Worm (Caenorhabditis elegans) whole organism, L4 larva: Measurements from ENCODE around the gene cysl-2.

ENCODE experiments used
- F26F4.8 ChIP-seq: fragments of 200-800 bp; sonication (Bioruptor generic); conservative IDR thresholded peaks from 2 replicates; pipeline ENCODE4 v1.3.6; 2022; ENCODE audit warnings: missing genetic modification characterization, missing compliant biosample characterization
- F44E2.7 ChIP-seq: fragments of 200-800 bp; sonication (Bioruptor generic); IDR thresholded peaks from 2 replicates; pipeline ENCODE4 v2.1.2; 2022; ENCODE audit warnings: missing genetic modification characterization, missing compliant biosample characterization
- T26A8.4 ChIP-seq: fragments of 200-800 bp; sonication (Bioruptor generic); IDR thresholded peaks from 2 replicates; pipeline ENCODE4 v1.3.6; 2022; ENCODE audit warnings: missing genetic modification characterization, missing compliant biosample characterization
- Y105C5A.15 ChIP-seq: fragments of 200-800 bp; sonication (Bioruptor generic); IDR thresholded peaks from 2 replicates; pipeline ENCODE4 v1.3.6; 2022; ENCODE audit warnings: missing genetic modification characterization, missing compliant biosample characterization
- Y48G9A.11 ChIP-seq: fragments of 200-800 bp; sonication (Bioruptor generic); IDR thresholded peaks from 2 replicates; pipeline ENCODE4 v1.3.6; 2022; ENCODE audit warnings: missing genetic modification reagents, missing genetic modification characterization, missing compliant biosample characterization
- Y5F2A.4 ChIP-seq: fragments of 200-800 bp; sonication (Bioruptor generic); optimal IDR thresholded peaks from 2 replicates; lab custom pipeline; 2018; ENCODE audit warnings: mild to moderate bottlenecking, missing genetic modification characterization, missing compliant biosample characterization
- ZK546.5 ChIP-seq, 2 experiments: sonication (generic microtip); optimal IDR thresholded peaks; 2 replicates each; lab custom pipeline; 2017; ENCODE audit warnings: missing biosample characterization in 2 of 2, missing genetic modification characterization in 2 of 2
- aha-1 ChIP-seq: fragments of 150-350 bp; peaks from one replicate; lab custom pipeline; 2014; ENCODE audit warnings: missing biosample characterization, missing genetic modification characterization
- aly-2 ChIP-seq: sonication (generic microtip); optimal IDR thresholded peaks from 2 replicates; lab custom pipeline; 2018; ENCODE audit warnings: missing biosample characterization, missing genetic modification characterization
- attf-4 ChIP-seq: sonication (generic microtip); optimal IDR thresholded peaks from 3 replicates; lab custom pipeline; 2017; ENCODE audit warnings: missing biosample characterization, missing genetic modification characterization
- ceh-44 ChIP-seq: fragments of 200-800 bp; sonication (Bioruptor generic); IDR thresholded peaks from 2 replicates; pipeline ENCODE4 v1.3.6; 2022; ENCODE audit warnings: missing genetic modification reagents, missing genetic modification characterization, missing compliant biosample characterization
- ceh-62 ChIP-seq: sonication (generic microtip); optimal IDR thresholded peaks from 2 replicates; lab custom pipeline; 2017; ENCODE audit warnings: missing biosample characterization, missing genetic modification characterization
- ceh-82 ChIP-seq: sonication (generic microtip); optimal IDR thresholded peaks from 2 replicates; lab custom pipeline; 2017; ENCODE audit warnings: missing biosample characterization, missing genetic modification characterization
- ctbp-1 ChIP-seq: fragments of 200-800 bp; sonication (Bioruptor generic); IDR thresholded peaks from 2 replicates; pipeline ENCODE4 v1.3.6; 2022; ENCODE audit warnings: missing genetic modification reagents, missing genetic modification characterization, missing compliant biosample characterization
- daf-12 ChIP-seq: fragments of 150-350 bp; optimal IDR thresholded peaks from 2 replicates; lab custom pipeline; 2014; ENCODE audit warnings: missing biosample characterization, missing genetic modification reagents, missing genetic modification characterization
- daf-16 ChIP-seq, 3 experiments: sonication (generic microtip); optimal IDR thresholded peaks; 2 replicates each; lab custom pipeline; 2016 to 2017; ENCODE audit warnings: missing genetic modification characterization in 3 of 3, missing genetic modification reagents in 3 of 3, mild to moderate bottlenecking in 2 of 3, missing compliant biosample characterization in 2 of 3, missing biosample characterization in 1 of 3, moderate library complexity in 1 of 3
- dmd-9 ChIP-seq: fragments of 200-800 bp; sonication (Bioruptor generic); IDR thresholded peaks from 2 replicates; pipeline ENCODE4 v1.3.6; 2022; ENCODE audit warnings: missing genetic modification reagents, missing genetic modification characterization, missing compliant biosample characterization
- duxl-1 ChIP-seq: sonication (generic microtip); optimal IDR thresholded peaks from 2 replicates; lab custom pipeline; 2016; ENCODE audit warnings: mild to moderate bottlenecking, missing genetic modification characterization, moderate library complexity, missing compliant biosample characterization; ENCODE audit not compliant: poor library complexity
- dve-1 ChIP-seq: sonication (generic microtip); optimal IDR thresholded peaks from 2 replicates; lab custom pipeline; 2017; ENCODE audit warnings: antibody characterized with exemption, mild to moderate bottlenecking, missing genetic modification characterization, missing compliant biosample characterization; ENCODE audit not compliant: insufficient read depth
- fos-1 ChIP-seq: fragments of 150-350 bp; optimal IDR thresholded peaks from 2 replicates; lab custom pipeline; 2014; ENCODE audit warnings: missing biosample characterization, missing genetic modification characterization
- hif-1 ChIP-seq, 2 experiments: sonication (generic microtip); optimal IDR thresholded peaks; 2 replicates each; lab custom pipeline; 2016 to 2017; ENCODE audit warnings: missing compliant biosample characterization in 2 of 2, missing genetic modification characterization in 2 of 2, missing genetic modification reagents in 2 of 2, missing genotype in 2 of 2, mild to moderate bottlenecking in 1 of 2
- hlh-30 ChIP-seq: sonication (generic microtip); optimal IDR thresholded peaks from 2 replicates; lab custom pipeline; 2017; ENCODE audit warnings: antibody characterized with exemption, mild to moderate bottlenecking, missing genetic modification characterization, missing compliant biosample characterization; ENCODE audit not compliant: insufficient read depth
- jun-1 ChIP-seq: fragments of 150-350 bp; optimal IDR thresholded peaks from 2 replicates; lab custom pipeline; 2014; ENCODE audit warnings: missing biosample characterization, missing genetic modification reagents, missing genetic modification characterization
- lin-1 ChIP-seq: fragments of 200-800 bp; sonication (Bioruptor generic); IDR thresholded peaks from 2 replicates; pipeline ENCODE4 v1.3.6; 2022; ENCODE audit warnings: missing genetic modification reagents, missing genetic modification characterization, missing compliant biosample characterization
- lin-13 ChIP-seq: fragments of 150-350 bp; optimal IDR thresholded peaks from 2 replicates; lab custom pipeline; 2014; ENCODE audit warnings: missing biosample characterization, missing genetic modification reagents, missing genetic modification characterization
- lin-15B ChIP-seq: fragments of 150-350 bp; sonication (generic microtip); optimal IDR thresholded peaks from 3 replicates; lab custom pipeline; 2014; ENCODE audit warnings: missing biosample characterization, missing genetic modification characterization
- lsy-2 ChIP-seq, 2 experiments: fragments of 150-350 bp in 1 of 2; sonication (generic microtip) in 1 of 2; optimal IDR thresholded peaks; 2 replicates each; lab custom pipeline; 2014 to 2017; ENCODE audit warnings: missing biosample characterization in 2 of 2, missing genetic modification characterization in 2 of 2
- madf-9 ChIP-seq: fragments of 200-800 bp; sonication (Bioruptor generic); conservative IDR thresholded peaks from 2 replicates; pipeline ENCODE4 v1.3.6; 2022; ENCODE audit warnings: missing genetic modification reagents, missing genetic modification characterization, missing compliant biosample characterization
- mes-2 ChIP-seq: sonication (generic microtip); optimal IDR thresholded peaks from 2 replicates; lab custom pipeline; 2016; ENCODE audit warnings: missing genotype, mild to moderate bottlenecking, missing genetic modification characterization, missing compliant biosample characterization; ENCODE audit not compliant: poor library complexity, severe bottlenecking
- mxl-2 ChIP-seq: fragments of 200-800 bp; sonication (Bioruptor generic); conservative IDR thresholded peaks from 2 replicates; pipeline ENCODE4 v1.3.6; 2022; ENCODE audit warnings: missing genetic modification reagents, missing genetic modification characterization, missing compliant biosample characterization
- nhr-11 ChIP-seq: fragments of 150-350 bp; optimal IDR thresholded peaks from 2 replicates; lab custom pipeline; 2014; ENCODE audit warnings: missing biosample characterization, missing genetic modification characterization
- nhr-111 ChIP-seq: fragments of 200-800 bp; sonication (Bioruptor generic); optimal IDR thresholded peaks from 2 replicates; lab custom pipeline; 2018; ENCODE audit warnings: mild to moderate bottlenecking, missing genetic modification characterization, missing compliant biosample characterization
- nhr-25 ChIP-seq: sonication (generic microtip); optimal IDR thresholded peaks from 2 replicates; lab custom pipeline; 2017; ENCODE audit warnings: missing genetic modification characterization, mild to moderate bottlenecking, missing compliant biosample characterization, antibody characterized with exemption, moderate library complexity, borderline replicate concordance; ENCODE audit not compliant: insufficient read depth
- nhr-28 ChIP-seq: fragments of 150-350 bp; optimal IDR thresholded peaks from 2 replicates; lab custom pipeline; 2014; ENCODE audit warnings: missing biosample characterization, missing genetic modification characterization
- nhr-48 ChIP-seq: sonication (generic microtip); optimal IDR thresholded peaks from 2 replicates; lab custom pipeline; 2016; ENCODE audit warnings: mild to moderate bottlenecking, missing genetic modification characterization, missing compliant biosample characterization
- nhr-76 ChIP-seq: fragments of 150-350 bp; optimal IDR thresholded peaks from 2 replicates; lab custom pipeline; 2014; ENCODE audit warnings: missing biosample characterization, missing genetic modification characterization
- pha-4 ChIP-seq, 2 experiments: fragments of 150-350 bp in 1 of 2; fragments of 200-800 bp in 1 of 2; sonication (Bioruptor generic) in 1 of 2; IDR thresholded peaks in 1 of 2; optimal IDR thresholded peaks in 1 of 2; 2 replicates each; pipeline versions ENCODE4 v1.3.6 to Lab custom; 2014 to 2022; ENCODE audit warnings: missing genetic modification characterization in 2 of 2, missing genetic modification reagents in 2 of 2, missing biosample characterization in 1 of 2, missing compliant biosample characterization in 1 of 2
- php-3 ChIP-seq: fragments of 200-800 bp; sonication (Bioruptor generic); IDR thresholded peaks from 2 replicates; pipeline ENCODE4 v1.3.6; 2022; ENCODE audit warnings: missing genetic modification reagents, missing genetic modification characterization, missing compliant biosample characterization
- pqm-1 ChIP-seq: sonication (generic microtip); optimal IDR thresholded peaks from 2 replicates; lab custom pipeline; 2017; ENCODE audit warnings: missing biosample characterization, missing genetic modification characterization
- sdz-12 ChIP-seq: fragments of 200-800 bp; sonication (Bioruptor generic); optimal IDR thresholded peaks from 2 replicates; lab custom pipeline; 2018; ENCODE audit warnings: mild to moderate bottlenecking, missing genetic modification characterization, missing compliant biosample characterization
- skn-1 ChIP-seq: fragments of 150-350 bp; optimal IDR thresholded peaks from 2 replicates; lab custom pipeline; 2014; ENCODE audit warnings: missing biosample characterization, missing genetic modification characterization
- snpc-1.2 ChIP-seq: fragments of 200-800 bp; sonication (Bioruptor generic); IDR thresholded peaks from 2 replicates; pipeline ENCODE4 v1.3.6; 2022; ENCODE audit warnings: missing genetic modification reagents, missing genetic modification characterization, missing compliant biosample characterization
- snpc-4 ChIP-seq: fragments of 150-350 bp; optimal IDR thresholded peaks from 2 replicates; lab custom pipeline; 2014; ENCODE audit warnings: missing biosample characterization, missing genetic modification characterization
- spr-1 ChIP-seq: sonication (generic microtip); optimal IDR thresholded peaks from 2 replicates; lab custom pipeline; 2016; ENCODE audit warnings: mild to moderate bottlenecking, missing genetic modification characterization, missing compliant biosample characterization
- tra-1 ChIP-seq: fragments of 200-800 bp; sonication (Bioruptor generic); IDR thresholded peaks from 2 replicates; pipeline ENCODE4 v1.3.6; 2022; ENCODE audit warnings: missing genetic modification reagents, missing genetic modification characterization, missing compliant biosample characterization
- unc-62 ChIP-seq, 3 experiments: fragments of 150-350 bp in 1 of 3; sonication (generic microtip); optimal IDR thresholded peaks in 2 of 3; peaks in 1 of 3; 1 replicate in 1 of 3; 2 replicates in 2 of 3; lab custom pipeline; 2014 to 2017; ENCODE audit warnings: missing biosample characterization in 3 of 3, missing genetic modification characterization in 3 of 3, missing genetic modification reagents in 3 of 3, missing genotype in 1 of 3
- zag-1 ChIP-seq: fragments of 150-350 bp; optimal IDR thresholded peaks from 2 replicates; lab custom pipeline; 2014; ENCODE audit warnings: missing biosample characterization, missing genetic modification characterization
- ztf-11 ChIP-seq: fragments of 150-350 bp; optimal IDR thresholded peaks from 2 replicates; lab custom pipeline; 2014; ENCODE audit warnings: missing biosample characterization, missing genetic modification characterization

cysl-2 gene

ce11 chrII:14497848-14498247 lies 3.6 kb upstream of the cysl-2 start, which contains the start of gene dhs-8:
TSS of gene dhs-8 (plus strand) at chrII:14498026.
- peak; percentile 99 for TF ChIP-seq nhr-28 (tag; lab: Kevin White, UChicago)
- no peak for TF ChIP-seq nhr-48
- no peak for TF ChIP-seq attf-4
- no peak for TF ChIP-seq mes-2 (tag; lab: Kevin White, UChicago)
- TF ChIP-seq mxl-2 = no peak
- TF ChIP-seq daf-16 (GFP tag; optimal IDR thresholded peaks at IDR 0.05; lab: Kevin White, UChicago) = no peak
- no peak for TF ChIP-seq daf-16 (tag; optimal IDR thresholded peaks at IDR 0.05; lab: Kevin White, UChicago)
- TF ChIP-seq hlh-30 (tag; lab: Kevin White, UChicago) = peak; percentile 9
- TF ChIP-seq aha-1 (tag; lab: Kevin White, UChicago) = peak; percentile 48
- TF ChIP-seq php-3 = no peak
- TF ChIP-seq skn-1 (tag; lab: Kevin White, UChicago) = no peak
- no peak for TF ChIP-seq dve-1 (tag; lab: Kevin White, UChicago)
- no peak for TF ChIP-seq T26A8.4
- no peak for TF ChIP-seq snpc-1.2
- TF ChIP-seq lin-1 (GFP tag; lab: Robert Waterston, UW) = no peak

ce11 chrII:14496809-14497208 lies 2.6 kb upstream of the cysl-2 start:
- peak; percentile 39 to 84 for TF ChIP-seq lsy-2 (tag; optimal IDR thresholded peaks at IDR 0.05; lab: Kevin White, UChicago)
- peak; percentile 86 for TF ChIP-seq duxl-1 (tag; lab: Kevin White, UChicago)
- TF ChIP-seq sdz-12 = peak; percentile 59
- TF ChIP-seq ceh-82 (tag; lab: Kevin White, UChicago) = no peak
- TF ChIP-seq spr-1 = peak; percentile 87
- no peak for TF ChIP-seq ztf-11
- peak; percentile 79 for TF ChIP-seq madf-9
- peak; percentile 83 for TF ChIP-seq nhr-111
- peak; percentile 76 for TF ChIP-seq ctbp-1 (GFP tag; lab: Robert Waterston, UW)
- peak; percentile 86 for TF ChIP-seq Y105C5A.15 (GFP tag; lab: Robert Waterston, UW)
- TF ChIP-seq nhr-76 (tag; lab: Kevin White, UChicago) = no peak
- TF ChIP-seq ceh-44 (GFP tag; lab: Robert Waterston, UW) = peak; percentile 90
- no peak for TF ChIP-seq ZK546.5 (tag; optimal IDR thresholded peaks at IDR 0.05; lab: Kevin White, UChicago)
- no peak for TF ChIP-seq jun-1 (tag; lab: Kevin White, UChicago)
- peak; percentile 32 for TF ChIP-seq pqm-1 (tag; lab: Kevin White, UChicago)
- peak; percentile 76 for TF ChIP-seq dmd-9 (GFP tag; lab: Robert Waterston, UW)
- TF ChIP-seq nhr-25 (tag; lab: Kevin White, UChicago) = peak; percentile 80
- TF ChIP-seq nhr-11 (tag; lab: Kevin White, UChicago) = peak; percentile 55
- peak; percentile 93 for TF ChIP-seq pha-4 (GFP tag; IDR thresholded peaks at IDR 0.05; lab: Robert Waterston, UW)
- no peak for TF ChIP-seq pha-4 (tag; optimal IDR thresholded peaks at IDR 0.05; lab: Kevin White, UChicago)
- peak; percentile 46 for TF ChIP-seq lin-13 (GFP tag; lab: Kevin White, UChicago)
- peak; percentile 66 for TF ChIP-seq snpc-4 (tag; lab: Kevin White, UChicago)
- no peak for TF ChIP-seq ceh-62 (tag; lab: Kevin White, UChicago)
- TF ChIP-seq hif-1 (tag; optimal IDR thresholded peaks at IDR 0.05; lab: Kevin White, UChicago) = peak; percentile 89 to 95
- TF ChIP-seq F26F4.8 (GFP tag; lab: Robert Waterston, UW) = peak; percentile 94
- TF ChIP-seq dve-1 (tag; lab: Kevin White, UChicago) = peak; percentile 90
- TF ChIP-seq Y5F2A.4 (GFP tag; lab: Kevin White, UChicago) = peak; percentile 76
- TF ChIP-seq php-3 = peak; percentile 71
- no peak for TF ChIP-seq zag-1
- TF ChIP-seq F44E2.7 = peak; percentile 92
- TF ChIP-seq fos-1 = no peak
- peak; percentile 81 for TF ChIP-seq hlh-30 (tag; lab: Kevin White, UChicago)
- no peak for TF ChIP-seq daf-12 (tag; lab: Kevin White, UChicago)
- TF ChIP-seq Y48G9A.11 (GFP tag; lab: Robert Waterston, UW) = peak; percentile 81
- TF ChIP-seq unc-62 (GFP tag; optimal IDR thresholded peaks at IDR 0.05 in 1 of 2; lab: Kevin White, UChicago) = peak in 1 of 2 experiments; percentile 93
- no peak for TF ChIP-seq unc-62 (tag; optimal IDR thresholded peaks at IDR 0.05; lab: Kevin White, UChicago)
- peak; percentile 87 for TF ChIP-seq nhr-48
- peak; percentile 90 for TF ChIP-seq tra-1 (GFP tag; lab: Robert Waterston, UW)
- TF ChIP-seq aly-2 (tag; lab: Kevin White, UChicago) = no peak
- TF ChIP-seq lin-15B = no peak
